Worm (Caenorhabditis elegans) whole organism, L3 larva: Measurements from ENCODE around the gene mboa-7.

ENCODE experiments used
- pqm-1 ChIP-seq: fragments of 150-350 bp; optimal IDR thresholded peaks from 2 replicates; lab custom pipeline; 2017; ENCODE audit warnings: missing biosample characterization, missing genetic modification characterization, inconsistent platforms
- tbx-2 ChIP-seq: sonication (generic microtip); optimal IDR thresholded peaks from 2 replicates; lab custom pipeline; 2016; ENCODE audit warnings: mild to moderate bottlenecking, missing genetic modification characterization, missing compliant biosample characterization

mboa-7 gene

DNA sequence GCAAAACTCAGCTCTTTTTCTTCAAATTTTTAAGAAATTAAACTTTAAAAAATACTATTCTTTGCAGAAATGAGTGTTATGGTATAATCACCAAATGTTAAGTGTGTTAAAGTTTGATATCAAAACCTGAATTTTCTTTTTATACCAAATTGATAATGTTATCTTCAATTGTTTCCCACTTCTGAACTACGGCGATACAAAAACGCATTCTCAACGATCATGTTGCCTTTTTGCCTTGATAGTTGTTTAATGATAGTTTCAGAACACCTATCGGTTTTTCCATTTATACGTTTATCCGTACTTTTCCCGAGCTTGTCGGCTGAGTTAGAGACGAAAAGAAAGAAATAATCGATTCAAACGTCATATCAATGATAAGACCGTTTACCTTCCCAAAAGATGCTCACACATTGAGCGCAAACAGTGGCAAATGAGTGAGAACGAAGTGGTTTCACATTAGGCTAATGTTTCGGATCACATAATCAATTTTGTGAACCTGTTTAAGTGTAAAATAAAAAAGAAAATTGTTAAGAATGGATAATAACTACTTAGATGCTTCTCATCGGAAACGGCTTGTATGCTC lies 49.3 kb downstream of the mboa-7 start, which contains the start of gene elt-4:
TSS of gene elt-4 (plus strand) at position 530 of the 580 bp plus-strand sequence.
- no peak for TF ChIP-seq tbx-2 (tag; lab: Kevin White, UChicago)
- TF ChIP-seq pqm-1, result peak; percentile 57
